Worm (Caenorhabditis elegans) whole organism, L1 larva: Measurements from ENCODE around the gene hpo-31.

Experiments used
- C16A3.4 ChIP-seq: fragments of 150-350 bp; optimal IDR thresholded peaks from 2 replicates; lab custom pipeline; 2014; ENCODE audit warnings: missing biosample characterization, missing genetic modification characterization
- C34B4.2 ChIP-seq: sonication (generic microtip); optimal IDR thresholded peaks from 2 replicates; lab custom pipeline; 2017; ENCODE audit warnings: mild to moderate bottlenecking, missing genetic modification characterization, missing compliant biosample characterization
- F16B12.6 ChIP-seq: fragments of 150-350 bp; optimal IDR thresholded peaks from 2 replicates; lab custom pipeline; 2014; ENCODE audit warnings: missing biosample characterization, missing genetic modification characterization
- Y116A8C.19 ChIP-seq: sonication (generic microtip); optimal IDR thresholded peaks from 2 replicates; lab custom pipeline; 2016; ENCODE audit warnings: missing compliant biosample characterization, missing genetic modification characterization, borderline replicate concordance
- aha-1 ChIP-seq: fragments of 150-350 bp; optimal IDR thresholded peaks from 2 replicates; lab custom pipeline; 2014; ENCODE audit warnings: missing biosample characterization, missing genetic modification characterization
- alr-1 ChIP-seq: fragments of 200-800 bp; sonication (Bioruptor generic); optimal IDR thresholded peaks from 2 replicates; lab custom pipeline; 2018; ENCODE audit warnings: borderline replicate concordance, mild to moderate bottlenecking, missing genetic modification characterization, missing compliant biosample characterization
- ama-1 ChIP-seq: fragments of 150-350 bp; optimal IDR thresholded peaks from 2 replicates; lab custom pipeline; 2014
- blmp-1 ChIP-seq: fragments of 150-350 bp; optimal IDR thresholded peaks from 2 replicates; lab custom pipeline; 2014; ENCODE audit warnings: missing biosample characterization, missing genetic modification characterization
- ceh-8 ChIP-seq: fragments of 200-800 bp; sonication (Bioruptor generic); optimal IDR thresholded peaks from 2 replicates; lab custom pipeline; 2018; ENCODE audit warnings: mild to moderate bottlenecking, missing genetic modification characterization, moderate library complexity, missing compliant biosample characterization
- ceh-88 ChIP-seq: fragments of 200-800 bp; sonication (Bioruptor generic); IDR thresholded peaks from 2 replicates; pipeline ENCODE4 v1.3.6; 2022; ENCODE audit warnings: missing genetic modification characterization, missing compliant biosample characterization
- ceh-90 ChIP-seq: sonication (generic microtip); optimal IDR thresholded peaks from 2 replicates; lab custom pipeline; 2016; ENCODE audit warnings: missing genetic modification characterization, missing compliant biosample characterization
- ces-1 ChIP-seq: fragments of 150-350 bp; optimal IDR thresholded peaks from 2 replicates; lab custom pipeline; 2014; ENCODE audit warnings: missing biosample characterization, missing genetic modification reagents, missing genetic modification characterization
- dsc-1 ChIP-seq: sonication (generic microtip); optimal IDR thresholded peaks from 2 replicates; lab custom pipeline; 2016; ENCODE audit warnings: mild to moderate bottlenecking, missing genetic modification characterization, missing compliant biosample characterization
- efl-1 ChIP-seq, 4 experiments: fragments of 150-350 bp; optimal IDR thresholded peaks in 3 of 4; peaks in 1 of 4; 1 replicate in 1 of 4; 2 replicates in 3 of 4; lab custom pipeline; 2014; ENCODE audit warnings: missing biosample characterization in 2 of 4, missing genetic modification characterization in 2 of 4, missing genetic modification reagents in 2 of 4
- egl-27 ChIP-seq, 2 experiments: fragments of 150-350 bp in 1 of 2; sonication (generic microtip); optimal IDR thresholded peaks; 3 replicates each; lab custom pipeline; 2017 to 2018; ENCODE audit warnings: missing biosample characterization in 2 of 2, missing genetic modification characterization in 2 of 2, missing genetic modification reagents in 2 of 2
- elt-2 ChIP-seq: sonication (generic microtip); optimal IDR thresholded peaks from 2 replicates; lab custom pipeline; 2016; ENCODE audit warnings: missing genetic modification characterization, mild to moderate bottlenecking, inconsistent platforms, missing compliant biosample characterization, missing genetic modification reagents
- elt-3 ChIP-seq, 6 experiments: fragments of 150-350 bp in 1 of 6; sonication (generic microtip); optimal IDR thresholded peaks; 2 replicates each; lab custom pipeline; 2017 to 2018; ENCODE audit warnings: missing biosample characterization in 6 of 6, missing genetic modification characterization in 6 of 6, inconsistent platforms in 1 of 6
- fkh-4 ChIP-seq: sonication (generic microtip); optimal IDR thresholded peaks from 2 replicates; lab custom pipeline; 2016; ENCODE audit warnings: missing compliant biosample characterization, missing genetic modification characterization, borderline replicate concordance
- fkh-8 ChIP-seq: sonication (generic microtip); optimal IDR thresholded peaks from 2 replicates; lab custom pipeline; 2016; ENCODE audit warnings: mild to moderate bottlenecking, missing genetic modification characterization, missing compliant biosample characterization
- fos-1 ChIP-seq: fragments of 150-350 bp; optimal IDR thresholded peaks from 2 replicates; lab custom pipeline; 2014; ENCODE audit warnings: missing biosample characterization, missing genetic modification characterization
- hlh-17 ChIP-seq: fragments of 200-800 bp; sonication (Bioruptor generic); optimal IDR thresholded peaks from 2 replicates; lab custom pipeline; 2018; ENCODE audit warnings: missing genetic modification characterization, mild to moderate bottlenecking, missing compliant biosample characterization, moderate library complexity, borderline replicate concordance
- hlh-4 ChIP-seq: sonication (generic microtip); optimal IDR thresholded peaks from 2 replicates; lab custom pipeline; 2016; ENCODE audit warnings: mild to moderate bottlenecking, missing genetic modification characterization, missing compliant biosample characterization
- irx-1 ChIP-seq: sonication (generic microtip); optimal IDR thresholded peaks from 2 replicates; lab custom pipeline; 2016; ENCODE audit warnings: missing genetic modification characterization, missing compliant biosample characterization
- isw-1 ChIP-seq: fragments of 200-800 bp; sonication (Bioruptor generic); IDR thresholded peaks from 2 replicates; pipeline ENCODE4 v1.3.6; 2022; ENCODE audit warnings: missing genetic modification characterization, missing compliant biosample characterization
- lin-14 ChIP-seq: fragments of 200-800 bp; sonication (Bioruptor generic); optimal IDR thresholded peaks from 2 replicates; lab custom pipeline; 2018; ENCODE audit warnings: mild to moderate bottlenecking, missing genetic modification characterization, moderate library complexity, missing compliant biosample characterization
- lin-35 ChIP-seq, 2 experiments: fragments of 150-350 bp; optimal IDR thresholded peaks; 2 replicates each; lab custom pipeline; 2014; ENCODE audit warnings: missing biosample characterization in 2 of 2, missing genetic modification characterization in 2 of 2, missing genetic modification reagents in 2 of 2
- lin-39 ChIP-seq: fragments of 150-350 bp; optimal IDR thresholded peaks from 2 replicates; lab custom pipeline; 2014; ENCODE audit warnings: missing biosample characterization, missing genetic modification reagents, missing genetic modification characterization
- lsy-2 ChIP-seq, 2 experiments: fragments of 150-350 bp; optimal IDR thresholded peaks; 2 replicates each; lab custom pipeline; 2014; ENCODE audit warnings: missing biosample characterization in 2 of 2, missing genetic modification characterization in 2 of 2
- mab-9 ChIP-seq: fragments of 200-800 bp; sonication (Bioruptor generic); IDR thresholded peaks from 2 replicates; pipeline ENCODE4 v1.3.6; 2022; ENCODE audit warnings: missing genetic modification reagents, missing genetic modification characterization, missing compliant biosample characterization
- mef-2 ChIP-seq: fragments of 150-350 bp; optimal IDR thresholded peaks from 2 replicates; lab custom pipeline; 2014; ENCODE audit warnings: missing biosample characterization, missing genetic modification characterization
- nhr-12 ChIP-seq: sonication (generic microtip); optimal IDR thresholded peaks from 2 replicates; lab custom pipeline; 2017; ENCODE audit warnings: missing biosample characterization, missing genetic modification characterization
- nhr-19 ChIP-seq: fragments of 200-800 bp; sonication (Bioruptor generic); conservative IDR thresholded peaks from 2 replicates; pipeline ENCODE4 v1.3.6; 2022; ENCODE audit warnings: missing genetic modification characterization, missing compliant biosample characterization
- nhr-20 ChIP-seq: sonication (generic microtip); optimal IDR thresholded peaks from 2 replicates; lab custom pipeline; 2016; ENCODE audit warnings: mild to moderate bottlenecking, missing genetic modification characterization, missing compliant biosample characterization
- nhr-237 ChIP-seq: fragments of 150-350 bp; optimal IDR thresholded peaks from 2 replicates; lab custom pipeline; 2014; ENCODE audit warnings: missing biosample characterization, missing genetic modification characterization
- nhr-28 ChIP-seq: fragments of 150-350 bp; optimal IDR thresholded peaks from 2 replicates; lab custom pipeline; 2014; ENCODE audit warnings: missing biosample characterization, missing genetic modification characterization
- nhr-47 ChIP-seq: sonication (generic microtip); optimal IDR thresholded peaks from 2 replicates; lab custom pipeline; 2016; ENCODE audit warnings: mild to moderate bottlenecking, missing genetic modification characterization, moderate library complexity, missing compliant biosample characterization
- nhr-76 ChIP-seq: sonication (generic microtip); optimal IDR thresholded peaks from 2 replicates; lab custom pipeline; 2017; ENCODE audit warnings: missing biosample characterization, missing genetic modification characterization
- nhr-90 ChIP-seq: sonication (generic microtip); optimal IDR thresholded peaks from 2 replicates; lab custom pipeline; 2016; ENCODE audit warnings: mild to moderate bottlenecking, missing genetic modification characterization, missing compliant biosample characterization; ENCODE audit not compliant: poor library complexity
- pax-3 ChIP-seq: fragments of 200-800 bp; sonication (Bioruptor generic); optimal IDR thresholded peaks from 2 replicates; lab custom pipeline; 2018; ENCODE audit warnings: mild to moderate bottlenecking, missing genetic modification characterization, moderate library complexity, missing compliant biosample characterization
- pqm-1 ChIP-seq: sonication (generic microtip); optimal IDR thresholded peaks from 3 replicates; lab custom pipeline; 2017; ENCODE audit warnings: missing biosample characterization, missing genetic modification characterization
- rnt-1 ChIP-seq: sonication (generic microtip); optimal IDR thresholded peaks from 2 replicates; lab custom pipeline; 2016; ENCODE audit warnings: mild to moderate bottlenecking, missing genetic modification characterization, moderate library complexity, missing compliant biosample characterization
- skn-1 ChIP-seq: fragments of 150-350 bp; optimal IDR thresholded peaks from 2 replicates; lab custom pipeline; 2014; ENCODE audit warnings: missing biosample characterization, missing genetic modification characterization
- sup-37 ChIP-seq: fragments of 200-800 bp; sonication (Bioruptor generic); optimal IDR thresholded peaks from 2 replicates; lab custom pipeline; 2018; ENCODE audit warnings: mild to moderate bottlenecking, missing genetic modification characterization, missing compliant biosample characterization
- swsn-7 ChIP-seq: sonication (generic microtip); optimal IDR thresholded peaks from 2 replicates; lab custom pipeline; 2016; ENCODE audit warnings: missing genetic modification characterization, missing compliant biosample characterization
- tbx-2 ChIP-seq: sonication (generic microtip); optimal IDR thresholded peaks from 2 replicates; lab custom pipeline; 2016; ENCODE audit warnings: missing genetic modification characterization, missing compliant biosample characterization
- tlp-1 ChIP-seq: fragments of 150-350 bp; optimal IDR thresholded peaks from 2 replicates; lab custom pipeline; 2014; ENCODE audit warnings: missing biosample characterization, missing genetic modification characterization
- unc-30 ChIP-seq: sonication (generic microtip); optimal IDR thresholded peaks from 2 replicates; lab custom pipeline; 2017; ENCODE audit warnings: missing biosample characterization, missing genetic modification characterization
- unc-62 ChIP-seq: fragments of 150-350 bp; optimal IDR thresholded peaks from 2 replicates; lab custom pipeline; 2014; ENCODE audit warnings: missing biosample characterization, missing genetic modification reagents, missing genetic modification characterization
- unc-86 ChIP-seq: sonication (generic microtip); optimal IDR thresholded peaks from 2 replicates; lab custom pipeline; 2016; ENCODE audit warnings: missing genetic modification characterization, missing compliant biosample characterization
- unc-98 ChIP-seq: fragments of 200-800 bp; sonication (Bioruptor generic); IDR thresholded peaks from 2 replicates; pipeline ENCODE4 v1.3.6; 2022; ENCODE audit warnings: missing genetic modification characterization, missing compliant biosample characterization
- zip-4 ChIP-seq: fragments of 200-800 bp; sonication (Bioruptor generic); optimal IDR thresholded peaks from 2 replicates; lab custom pipeline; 2018; ENCODE audit warnings: mild to moderate bottlenecking, missing genetic modification characterization, moderate library complexity, missing compliant biosample characterization
- ztf-11 ChIP-seq, 2 experiments: sonication (generic microtip); optimal IDR thresholded peaks; 2 replicates each; lab custom pipeline; 2016 to 2017; ENCODE audit warnings: missing genetic modification characterization in 2 of 2, missing biosample characterization in 1 of 2, missing compliant biosample characterization in 1 of 2

hpo-31 gene

DNA sequence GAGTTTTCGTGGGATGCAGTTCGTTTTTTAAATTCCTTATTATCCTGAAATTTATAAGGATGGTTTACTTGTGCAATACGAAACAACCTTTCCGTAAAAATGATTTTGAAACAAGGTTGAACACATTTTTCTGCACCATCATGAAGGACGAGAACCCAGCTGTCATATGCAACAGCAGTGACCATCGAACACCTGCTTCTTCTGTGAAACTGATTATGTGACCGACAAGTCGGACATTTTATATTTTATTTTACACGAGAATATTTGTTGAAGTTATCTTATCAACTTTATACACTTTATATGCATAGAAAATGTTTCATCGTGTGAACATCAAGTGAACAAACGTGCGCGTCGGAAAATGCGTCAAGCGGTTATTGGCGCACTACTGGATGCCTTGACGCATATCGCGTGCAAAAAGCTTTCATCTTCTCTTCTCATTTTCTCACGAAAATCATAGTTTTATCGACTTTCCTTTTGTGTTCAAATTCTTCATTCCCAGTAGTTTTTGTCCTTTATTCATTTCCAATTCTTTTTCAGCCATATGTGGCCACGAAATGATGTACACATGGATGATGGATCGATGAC lies 3.9 kb upstream of the hpo-31 start, which contains the start of gene sel-10 (continued):
- TF ChIP-seq nhr-90 (tag; lab: Kevin White, UChicago) (peak; percentile 79), fkh-4 (tag; lab: Kevin White, UChicago) (no peak), ceh-90 (tag; lab: Kevin White, UChicago) (peak; percentile 49), tlp-1 (tag; lab: Kevin White, UChicago) (no peak), hlh-17 (GFP tag; lab: Kevin White, UChicago) (no peak), dsc-1 (tag; lab: Kevin White, UChicago) (peak; percentile 80), zip-4 (GFP tag; lab: Kevin White, UChicago) (peak; percentile 41), nhr-12 (tag; lab: Kevin White, UChicago) (no peak), lin-14 (peak; percentile 88), nhr-20 (peak; percentile 83), ceh-88 (GFP tag; lab: Robert Waterston, UW) (no peak), lsy-2 (tag; optimal IDR thresholded peaks at IDR 0.05; lab: Kevin White, UChicago) (peak; percentile 85 to 88), ztf-11 (tag; optimal IDR thresholded peaks at IDR 0.05; lab: Kevin White, UChicago) (peak in 1 of 2 experiments; percentile 0), swsn-7 (peak; percentile 85), nhr-47 (tag; lab: Kevin White, UChicago) (peak; percentile 87), rnt-1 (tag; lab: Kevin White, UChicago) (peak; percentile 90), fos-1 (no peak), fkh-8 (tag; lab: Kevin White, UChicago) (peak; percentile 71), F16B12.6 (tag; lab: Kevin White, UChicago) (peak; percentile 2), Y116A8C.19 (tag; lab: Kevin White, UChicago) (no peak), ama-1 (no peak), unc-62 (GFP tag; lab: Kevin White, UChicago) (no peak), unc-98 (GFP tag; lab: Robert Waterston, UW) (no peak), elt-2 (tag; lab: Kevin White, UChicago) (peak; percentile 43), mab-9 (GFP tag; lab: Robert Waterston, UW) (no peak), alr-1 (no peak), ces-1 (GFP tag; lab: Kevin White, UChicago) (no peak), lin-35 (GFP tag; optimal IDR thresholded peaks at IDR 0.05; lab: Kevin White, UChicago) (peak; percentile 78 to 84), pax-3 (peak; percentile 79), nhr-237 (tag; lab: Kevin White, UChicago) (no peak), aha-1 (tag; lab: Kevin White, UChicago) (peak; percentile 12), lin-39 (tag; lab: Kevin White, UChicago) (peak; percentile 52), unc-30 (tag; lab: Kevin White, UChicago) (no peak), ceh-8 (peak; percentile 61), nhr-19 (peak; percentile 82), unc-86 (tag; lab: Kevin White, UChicago) (peak; percentile 74), isw-1 (GFP tag; lab: Robert Waterston, UW) (peak; percentile 68), elt-3 (tag; optimal IDR thresholded peaks at IDR 0.05; lab: Kevin White, UChicago) (peak in 1 of 6 experiments; percentile 75), C34B4.2 (tag; lab: Kevin White, UChicago) (no peak), efl-1 (optimal IDR thresholded peaks at IDR 0.05; lab: Kevin White, UChicago) (peak; percentile 75 to 81), efl-1 (GFP tag; optimal IDR thresholded peaks at IDR 0.05 in 1 of 2; lab: Kevin White, UChicago) (peak; percentile 71 to 98), sup-37 (GFP tag; lab: Kevin White, UChicago) (peak; percentile 6), mef-2 (tag; lab: Kevin White, UChicago) (no peak), nhr-76 (no peak), blmp-1 (tag; lab: Kevin White, UChicago) (peak; percentile 55), C16A3.4 (peak; percentile 78), irx-1 (tag; lab: Kevin White, UChicago) (peak; percentile 64), hlh-4 (tag; lab: Kevin White, UChicago) (no peak), tbx-2 (peak; percentile 77), nhr-28 (no peak), pqm-1 (tag; lab: Kevin White, UChicago) (no peak), egl-27 (tag; optimal IDR thresholded peaks at IDR 0.05; lab: Kevin White, UChicago) (no peak), skn-1 (tag; lab: Kevin White, UChicago) (peak; percentile 51)
